Worm (Caenorhabditis elegans): ENCODE measurements around the gene kbp-3.

- TF ChIP-seq zag-1 (tag; optimal IDR thresholded peaks at IDR 0.05) (no peak), elt-2 (tag; optimal IDR thresholded peaks at IDR 0.05) (no peak), egl-27 (tag; optimal IDR thresholded peaks at IDR 0.05) (no peak)
Observed at ce11 chrII:14350768-14351167, 39.1 kb downstream of the kbp-3 start.
